Worm (Caenorhabditis elegans): Measurements from ENCODE around the gene T24F1.7.

Gene T24F1.7

DNA sequence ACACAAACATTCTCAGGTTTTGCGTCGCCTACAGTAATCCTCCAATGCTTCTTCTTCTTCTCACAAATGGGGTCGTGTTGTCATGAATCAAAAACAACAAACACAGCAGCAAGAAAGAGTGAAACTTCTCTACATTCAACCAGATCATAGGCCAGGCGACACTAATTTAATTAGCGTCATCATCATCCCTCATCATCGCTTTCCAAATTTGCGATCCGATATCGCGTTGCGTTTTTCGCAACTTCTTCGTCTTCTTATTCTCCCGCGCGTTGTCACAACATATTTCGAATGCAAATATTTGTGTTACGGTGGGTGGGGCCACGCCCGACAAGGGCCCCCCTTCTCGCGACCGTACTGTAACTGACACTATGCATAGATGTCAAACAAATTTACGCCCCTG lies 25.9 kb upstream of the T24F1.7 start:
- TF ChIP-seq fkh-10 (GFP tag; optimal IDR thresholded peaks at IDR 0.05) (no peak), nhr-85 (tag) (peak; percentile 59), tbx-2 (tag; optimal IDR thresholded peaks at IDR 0.05) (peak; percentile 47), blmp-1 (tag; optimal IDR thresholded peaks at IDR 0.05) (peak; percentile 59), nhr-71 (tag; optimal IDR thresholded peaks at IDR 0.05) (no peak), lin-35 (GFP tag; optimal IDR thresholded peaks at IDR 0.05) (no peak), hlh-17 (GFP tag; optimal IDR thresholded peaks at IDR 0.05; ENCODE audit: borderline replicate concordance) (no peak), pax-3 (tag; optimal IDR thresholded peaks at IDR 0.05) (no peak), xbp-1 (tag; optimal IDR thresholded peaks at IDR 0.05) (no peak), unc-130 (tag; optimal IDR thresholded peaks at IDR 0.05) (peak; percentile 59), fos-1 (tag; optimal IDR thresholded peaks at IDR 0.05) (no peak), ceh-63 (GFP tag; optimal IDR thresholded peaks at IDR 0.05) (no peak), lin-14 (GFP tag; optimal IDR thresholded peaks at IDR 0.05) (peak; percentile 42)

- TF ChIP-seq nhr-20 (tag; optimal IDR thresholded peaks at IDR 0.05), result no peak
- TF ChIP-seq zag-1 (tag; optimal IDR thresholded peaks at IDR 0.05), result no peak
- TF ChIP-seq efl-1 (optimal IDR thresholded peaks at IDR 0.05), result no peak
- TF ChIP-seq efl-1 (GFP tag; optimal IDR thresholded peaks at IDR 0.05 in 1 of 2), result peak in 1 of 2 experiments; percentile 56
- no peak for TF ChIP-seq Y116A8C.19 (tag; optimal IDR thresholded peaks at IDR 0.05; ENCODE audit: borderline replicate concordance)
- TF ChIP-seq lin-35 (GFP tag; optimal IDR thresholded peaks at IDR 0.05), result no peak
- no peak for TF ChIP-seq lin-15B (tag; optimal IDR thresholded peaks at IDR 0.05)
- TF ChIP-seq nhr-19 (GFP tag; conservative IDR thresholded peaks at IDR 0.05), result no peak
Measured at ce11 chrII:11288148-11288547, 24.2 kb upstream of the T24F1.7 start.

ce11 chrII:11290109-11290784 lies 22.1 kb upstream of the T24F1.7 start, which contains the start of gene C47G2.3:
Gene C47G2.3, minus strand, starts transcription at chrII:11290159.
- TF ChIP-seq C16A3.4 (tag; optimal IDR thresholded peaks at IDR 0.05) (no peak), sox-4 (tag; optimal IDR thresholded peaks at IDR 0.05) (peak; percentile 56), nhr-76 (tag; optimal IDR thresholded peaks at IDR 0.05) (no peak), sptf-1 (tag; optimal IDR thresholded peaks at IDR 0.05) (no peak), grh-1 (GFP tag; IDR thresholded peaks at IDR 0.05) (no peak), ztf-11 (tag; optimal IDR thresholded peaks at IDR 0.05) (peak in 1 of 2 experiments; percentile 64), fkh-8 (tag; optimal IDR thresholded peaks at IDR 0.05) (no peak), egl-13 (tag; optimal IDR thresholded peaks at IDR 0.05) (peak; percentile 46), elt-2 (tag; optimal IDR thresholded peaks at IDR 0.05) (peak; percentile 26), ceh-82 (tag; optimal IDR thresholded peaks at IDR 0.05) (no peak), mep-1 (tag; optimal IDR thresholded peaks at IDR 0.05) (peak; percentile 4), nhr-28 (tag; optimal IDR thresholded peaks at IDR 0.05) (peak; percentile 7), fos-1 (tag; optimal IDR thresholded peaks at IDR 0.05) (no peak), ceh-63 (GFP tag; optimal IDR thresholded peaks at IDR 0.05) (no peak), unc-86 (tag; optimal IDR thresholded peaks at IDR 0.05) (no peak), nhr-84 (tag; optimal IDR thresholded peaks at IDR 0.05) (no peak), mdl-1 (tag; optimal IDR thresholded peaks at IDR 0.05) (no peak), vab-15 (tag; optimal IDR thresholded peaks at IDR 0.05) (no peak), nhr-47 (tag; optimal IDR thresholded peaks at IDR 0.05) (peak; percentile 60), ces-1 (GFP tag; optimal IDR thresholded peaks at IDR 0.05) (no peak), ceh-90 (tag; optimal IDR thresholded peaks at IDR 0.05) (peak; percentile 75), fkh-10 (GFP tag; optimal IDR thresholded peaks at IDR 0.05) (no peak), aly-2 (tag; optimal IDR thresholded peaks at IDR 0.05) (no peak), dpl-1 (GFP tag; optimal IDR thresholded peaks at IDR 0.05) (peak; percentile 73 to 86 (median 85)), hlh-4 (tag; optimal IDR thresholded peaks at IDR 0.05) (no peak), nhr-11 (tag; optimal IDR thresholded peaks at IDR 0.05) (no peak), nhr-77 (tag; optimal IDR thresholded peaks at IDR 0.05) (no peak), blmp-1 (tag; optimal IDR thresholded peaks at IDR 0.05) (peak; percentile 7), xbp-1 (tag; optimal IDR thresholded peaks at IDR 0.05) (peak; percentile 31), mef-2 (tag; optimal IDR thresholded peaks at IDR 0.05) (no peak), lsy-2 (tag; optimal IDR thresholded peaks at IDR 0.05) (peak; percentile 35 to 49), C04F5.9 (tag; optimal IDR thresholded peaks at IDR 0.05) (no peak), ztf-4 (tag; optimal IDR thresholded peaks at IDR 0.05) (no peak), alr-1 (tag; optimal IDR thresholded peaks at IDR 0.05; ENCODE audit: borderline replicate concordance) (no peak), swsn-7 (tag; optimal IDR thresholded peaks at IDR 0.05) (peak; percentile 27)

Measured in whole organism, L1 larva.